Worm (Caenorhabditis elegans): ENCODE measurements around the gene Y55F3BL.4.

DNA sequence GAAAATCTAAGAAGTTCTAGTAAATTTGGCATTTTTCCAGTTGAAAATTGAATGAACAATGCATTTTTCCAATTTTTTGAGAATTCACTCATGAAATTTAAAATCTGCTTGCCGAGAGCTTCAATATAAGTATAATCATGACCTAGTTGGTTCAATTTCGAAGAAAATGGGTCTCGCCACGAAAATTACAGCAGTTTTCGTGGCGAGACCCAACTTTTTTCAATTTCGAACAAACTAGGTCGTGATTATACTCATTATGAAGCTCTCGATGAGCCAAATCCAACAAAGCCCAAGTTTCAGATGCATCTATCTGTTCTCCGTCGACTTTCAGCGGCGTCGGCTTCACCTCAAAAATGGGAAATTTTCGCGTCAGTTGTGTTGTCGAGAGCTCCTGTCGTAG lies 4.4 kb upstream of the Y55F3BL.4 start, which contains the start of gene mrpl-46:
- no peak for TF ChIP-seq unc-62 (GFP tag; optimal IDR thresholded peaks at IDR 0.05)
- TF ChIP-seq nhr-28 (tag; optimal IDR thresholded peaks at IDR 0.05): no peak
- no peak for TF ChIP-seq snu-23 (GFP tag; optimal IDR thresholded peaks at IDR 0.05)
- TF ChIP-seq mep-1 (tag; optimal IDR thresholded peaks at IDR 0.05): no peak
- no peak for TF ChIP-seq fkh-10 (GFP tag; optimal IDR thresholded peaks at IDR 0.05)
- TF ChIP-seq efl-1 (optimal IDR thresholded peaks at IDR 0.05): no peak
- TF ChIP-seq efl-1 (GFP tag; optimal IDR thresholded peaks at IDR 0.05 in 1 of 2): no peak
- no peak for TF ChIP-seq lsy-2 (tag; optimal IDR thresholded peaks at IDR 0.05)
- TF ChIP-seq blmp-1 (tag; optimal IDR thresholded peaks at IDR 0.05): no peak
- no peak for TF ChIP-seq pag-3 (tag; optimal IDR thresholded peaks at IDR 0.05; ENCODE audit: borderline replicate concordance, insufficient read depth)
